Worm (Caenorhabditis elegans) whole organism, L3 larva: ENCODE results near the gene F59B10.6.

Source experiments
- R02D3.7 ChIP-seq: fragments of 150-350 bp; optimal IDR thresholded peaks from 2 replicates; lab custom pipeline; 2014; ENCODE audit warnings: missing biosample characterization, missing genetic modification characterization
- aly-2 ChIP-seq: fragments of 150-350 bp; optimal IDR thresholded peaks from 2 replicates; lab custom pipeline; 2014; ENCODE audit warnings: missing biosample characterization, missing genetic modification characterization
- ama-1 ChIP-seq: fragments of 150-350 bp; optimal IDR thresholded peaks from 2 replicates; lab custom pipeline; 2018
- ceh-28 ChIP-seq: fragments of 150-350 bp; optimal IDR thresholded peaks from 2 replicates; lab custom pipeline; 2014; ENCODE audit warnings: missing biosample characterization, missing genetic modification reagents, missing genetic modification characterization
- ceh-82 ChIP-seq: fragments of 150-350 bp; optimal IDR thresholded peaks from 2 replicates; lab custom pipeline; 2014; ENCODE audit warnings: missing biosample characterization, missing genetic modification characterization
- ceh-9 ChIP-seq: sonication (generic microtip); optimal IDR thresholded peaks from 2 replicates; lab custom pipeline; 2018; ENCODE audit warnings: missing biosample characterization, missing genetic modification characterization
- egl-27 ChIP-seq: sonication (generic microtip); optimal IDR thresholded peaks from 4 replicates; lab custom pipeline; 2017; ENCODE audit warnings: missing biosample characterization, missing genetic modification reagents, missing genetic modification characterization
- egl-5 ChIP-seq: fragments of 150-350 bp; optimal IDR thresholded peaks from 2 replicates; lab custom pipeline; 2017; ENCODE audit warnings: missing biosample characterization, missing genetic modification reagents, missing genetic modification characterization, inconsistent platforms
- elt-1 ChIP-seq: fragments of 150-350 bp; optimal IDR thresholded peaks from 2 replicates; lab custom pipeline; 2014; ENCODE audit warnings: missing biosample characterization, missing genetic modification characterization
- elt-2 ChIP-seq: sonication (generic microtip); optimal IDR thresholded peaks from 2 replicates; lab custom pipeline; 2016; ENCODE audit warnings: missing genetic modification reagents, mild to moderate bottlenecking, missing genetic modification characterization, missing compliant biosample characterization
- eor-1 ChIP-seq, 2 experiments: fragments of 150-350 bp; optimal IDR thresholded peaks; 2 replicates each; lab custom pipeline; 2014 to 2018; ENCODE audit warnings: missing biosample characterization in 2 of 2, missing genetic modification characterization in 2 of 2
- fkh-10 ChIP-seq: sonication (generic microtip); optimal IDR thresholded peaks from 2 replicates; lab custom pipeline; 2017; ENCODE audit warnings: missing biosample characterization, missing genetic modification reagents, missing genetic modification characterization
- fkh-2 ChIP-seq: fragments of 150-350 bp; optimal IDR thresholded peaks from 2 replicates; lab custom pipeline; 2014; ENCODE audit warnings: missing biosample characterization, missing genetic modification reagents, missing genetic modification characterization
- fos-1 ChIP-seq: fragments of 150-350 bp; optimal IDR thresholded peaks from 2 replicates; lab custom pipeline; 2014; ENCODE audit warnings: missing biosample characterization, missing genetic modification characterization
- hmg-11 ChIP-seq: sonication (generic microtip); optimal IDR thresholded peaks from 2 replicates; lab custom pipeline; 2016; ENCODE audit warnings: missing genetic modification characterization, missing compliant biosample characterization
- jun-1 ChIP-seq: fragments of 150-350 bp; optimal IDR thresholded peaks from 2 replicates; lab custom pipeline; 2014; ENCODE audit warnings: missing biosample characterization, missing genetic modification reagents, missing genetic modification characterization
- lin-15B ChIP-seq: fragments of 150-350 bp; optimal IDR thresholded peaks from 2 replicates; lab custom pipeline; 2014; ENCODE audit warnings: missing biosample characterization, missing genetic modification characterization
- lin-39 ChIP-seq: fragments of 150-350 bp; optimal IDR thresholded peaks from 2 replicates; lab custom pipeline; 2018; ENCODE audit warnings: missing biosample characterization, missing genetic modification reagents, missing genetic modification characterization
- lsy-12 ChIP-seq: sonication (generic microtip); optimal IDR thresholded peaks from 2 replicates; lab custom pipeline; 2016; ENCODE audit warnings: mild to moderate bottlenecking, missing genetic modification characterization, missing compliant biosample characterization
- mdl-1 ChIP-seq: fragments of 150-350 bp; optimal IDR thresholded peaks from 2 replicates; lab custom pipeline; 2014; ENCODE audit warnings: missing biosample characterization, missing genetic modification characterization
- mml-1 ChIP-seq: fragments of 150-350 bp; sonication (generic microtip); optimal IDR thresholded peaks from 3 replicates; lab custom pipeline; 2014; ENCODE audit warnings: missing biosample characterization, missing genetic modification characterization
- nfya-1 ChIP-seq: sonication (generic microtip); optimal IDR thresholded peaks from 2 replicates; lab custom pipeline; 2017; ENCODE audit warnings: missing genetic modification characterization, mild to moderate bottlenecking, missing compliant biosample characterization, antibody characterized with exemption, moderate library complexity; ENCODE audit not compliant: insufficient read depth
- nhr-11 ChIP-seq: fragments of 150-350 bp; optimal IDR thresholded peaks from 2 replicates; lab custom pipeline; 2014; ENCODE audit warnings: missing biosample characterization, missing genetic modification characterization
- nhr-23 ChIP-seq: fragments of 150-350 bp; optimal IDR thresholded peaks from 2 replicates; lab custom pipeline; 2014; ENCODE audit warnings: missing biosample characterization, missing genetic modification reagents, missing genetic modification characterization
- nhr-25 ChIP-seq: sonication (generic microtip); optimal IDR thresholded peaks from 2 replicates; lab custom pipeline; 2017; ENCODE audit warnings: missing biosample characterization, missing genetic modification characterization
- nhr-28 ChIP-seq: fragments of 150-350 bp; optimal IDR thresholded peaks from 2 replicates; lab custom pipeline; 2014; ENCODE audit warnings: missing biosample characterization, missing genetic modification characterization
- nhr-43 ChIP-seq: sonication (generic microtip); optimal IDR thresholded peaks from 2 replicates; lab custom pipeline; 2016; ENCODE audit warnings: mild to moderate bottlenecking, missing genetic modification characterization, missing compliant biosample characterization; ENCODE audit not compliant: poor library complexity, severe bottlenecking
- nhr-67 ChIP-seq: fragments of 150-350 bp; optimal IDR thresholded peaks from 2 replicates; lab custom pipeline; 2014; ENCODE audit warnings: missing biosample characterization, missing genetic modification characterization
- nhr-77 ChIP-seq: fragments of 150-350 bp; optimal IDR thresholded peaks from 2 replicates; lab custom pipeline; 2014; ENCODE audit warnings: missing biosample characterization, missing genetic modification characterization
- pha-4 ChIP-seq: fragments of 150-350 bp; optimal IDR thresholded peaks from 2 replicates; lab custom pipeline; 2014; ENCODE audit warnings: missing biosample characterization, missing genetic modification reagents, missing genetic modification characterization
- pqm-1 ChIP-seq: fragments of 150-350 bp; optimal IDR thresholded peaks from 2 replicates; lab custom pipeline; 2017; ENCODE audit warnings: missing biosample characterization, missing genetic modification characterization, inconsistent platforms
- sea-2 ChIP-seq: fragments of 150-350 bp; sonication (generic microtip); optimal IDR thresholded peaks from 4 replicates; lab custom pipeline; 2014; ENCODE audit warnings: missing biosample characterization, missing genetic modification reagents, missing genetic modification characterization
- skn-1 ChIP-seq: fragments of 150-350 bp; optimal IDR thresholded peaks from 2 replicates; lab custom pipeline; 2014; ENCODE audit warnings: missing biosample characterization, missing genetic modification characterization
- snpc-4 ChIP-seq: fragments of 150-350 bp; optimal IDR thresholded peaks from 2 replicates; lab custom pipeline; 2014; ENCODE audit warnings: missing biosample characterization, missing genetic modification characterization
- tbx-2 ChIP-seq: sonication (generic microtip); optimal IDR thresholded peaks from 2 replicates; lab custom pipeline; 2016; ENCODE audit warnings: mild to moderate bottlenecking, missing genetic modification characterization, missing compliant biosample characterization
- unc-39 ChIP-seq: sonication (generic microtip); optimal IDR thresholded peaks from 4 replicates; lab custom pipeline; 2017; ENCODE audit warnings: missing biosample characterization, missing genetic modification characterization
- unc-62 ChIP-seq: fragments of 150-350 bp; sonication (generic microtip); optimal IDR thresholded peaks from 4 replicates; lab custom pipeline; 2014; ENCODE audit warnings: missing biosample characterization, missing genetic modification reagents, missing genetic modification characterization
- zag-1 ChIP-seq: fragments of 150-350 bp; optimal IDR thresholded peaks from 2 replicates; lab custom pipeline; 2014; ENCODE audit warnings: missing biosample characterization, missing genetic modification characterization
- ztf-4 ChIP-seq: fragments of 150-350 bp; optimal IDR thresholded peaks from 2 replicates; lab custom pipeline; 2014; ENCODE audit warnings: missing biosample characterization, missing genetic modification characterization

F59B10.6 gene

ce11 chrII:10550173-10550572, 25.9 kb upstream of the F59B10.6 start:
- TF ChIP-seq nhr-43 (no peak), ceh-9 (no peak), hmg-11 (tag; lab: Kevin White, UChicago) (peak; percentile 36), ama-1 (lab: Kevin White, UChicago) (peak; percentile 79), nfya-1 (peak; percentile 39), jun-1 (no peak), ztf-4 (tag; lab: Kevin White, UChicago) (no peak), lin-39 (peak; percentile 23)

ce11 chrII:10548778-10549671, 24.8 kb upstream of the F59B10.6 start:
- peak; percentile 61 for TF ChIP-seq unc-62 (GFP tag; lab: Kevin White, UChicago)
- peak; percentile 62 for TF ChIP-seq elt-2
- TF ChIP-seq hmg-11 (tag; lab: Kevin White, UChicago), result peak; percentile 78
- TF ChIP-seq skn-1 (tag; lab: Kevin White, UChicago), result peak; percentile 46
- peak; percentile 72 for TF ChIP-seq jun-1
- no peak for TF ChIP-seq aly-2
- peak; percentile 48 for TF ChIP-seq fos-1 (tag; lab: Kevin White, UChicago)
- no peak for TF ChIP-seq mml-1
- no peak for TF ChIP-seq unc-39 (tag; lab: Kevin White, UChicago)
- peak; percentile 88 for TF ChIP-seq lin-39
- TF ChIP-seq egl-27 (tag; lab: Kevin White, UChicago), result peak; percentile 64
- TF ChIP-seq lin-15B (tag; lab: Kevin White, UChicago), result peak; percentile 63
- TF ChIP-seq pqm-1, result peak; percentile 63
- TF ChIP-seq nhr-25 (tag; lab: Kevin White, UChicago), result peak; percentile 84
- no peak for TF ChIP-seq fkh-2 (tag; lab: Kevin White, UChicago)
- TF ChIP-seq snpc-4, result peak; percentile 74
- no peak for TF ChIP-seq nhr-67 (tag; lab: Kevin White, UChicago)
- peak; percentile 90 for TF ChIP-seq nfya-1
- TF ChIP-seq nhr-11, result peak; percentile 84
- TF ChIP-seq R02D3.7 (tag; lab: Kevin White, UChicago), result peak; percentile 62
- peak; percentile 44 for TF ChIP-seq egl-5 (tag; lab: Kevin White, UChicago)
- TF ChIP-seq fkh-10, result peak; percentile 93
- no peak for TF ChIP-seq zag-1
- no peak for TF ChIP-seq ceh-82 (tag; lab: Kevin White, UChicago)
- no peak for TF ChIP-seq eor-1 (tag; optimal IDR thresholded peaks at IDR 0.05; lab: Kevin White, UChicago)
- peak; percentile 37 for TF ChIP-seq tbx-2 (tag; lab: Kevin White, UChicago)
- TF ChIP-seq ceh-28, result peak; percentile 68
- peak; percentile 78 for TF ChIP-seq nhr-23
- TF ChIP-seq lsy-12 (tag; lab: Kevin White, UChicago), result peak; percentile 60
- TF ChIP-seq sea-2 (GFP tag; lab: Kevin White, UChicago), result peak; percentile 34
- TF ChIP-seq pha-4 (tag; lab: Kevin White, UChicago), result peak; percentile 90
- TF ChIP-seq nhr-43, result peak; percentile 80
- TF ChIP-seq mdl-1 (tag; lab: Kevin White, UChicago), result peak; percentile 89
- peak; percentile 32 for TF ChIP-seq elt-1 (tag; lab: Kevin White, UChicago)
- TF ChIP-seq ama-1 (lab: Kevin White, UChicago), result peak; percentile 99

- TF ChIP-seq nhr-67 (tag; lab: Kevin White, UChicago) (no peak), ama-1 (lab: Kevin White, UChicago) (peak; percentile 85), elt-2 (peak; percentile 25), nhr-28 (tag; lab: Kevin White, UChicago) (no peak), hmg-11 (tag; lab: Kevin White, UChicago) (no peak), jun-1 (peak; percentile 61), nfya-1 (peak; percentile 53), nhr-77 (tag; lab: Kevin White, UChicago) (no peak), lsy-12 (tag; lab: Kevin White, UChicago) (no peak), pqm-1 (peak; percentile 51), nhr-25 (tag; lab: Kevin White, UChicago) (peak; percentile 31), lin-39 (no peak), ceh-82 (tag; lab: Kevin White, UChicago) (no peak), nhr-11 (no peak)
These were observed 23.8 kb upstream of the F59B10.6 start for ce11 chrII:10547803-10548693.
